In the genomic region with DNA sequence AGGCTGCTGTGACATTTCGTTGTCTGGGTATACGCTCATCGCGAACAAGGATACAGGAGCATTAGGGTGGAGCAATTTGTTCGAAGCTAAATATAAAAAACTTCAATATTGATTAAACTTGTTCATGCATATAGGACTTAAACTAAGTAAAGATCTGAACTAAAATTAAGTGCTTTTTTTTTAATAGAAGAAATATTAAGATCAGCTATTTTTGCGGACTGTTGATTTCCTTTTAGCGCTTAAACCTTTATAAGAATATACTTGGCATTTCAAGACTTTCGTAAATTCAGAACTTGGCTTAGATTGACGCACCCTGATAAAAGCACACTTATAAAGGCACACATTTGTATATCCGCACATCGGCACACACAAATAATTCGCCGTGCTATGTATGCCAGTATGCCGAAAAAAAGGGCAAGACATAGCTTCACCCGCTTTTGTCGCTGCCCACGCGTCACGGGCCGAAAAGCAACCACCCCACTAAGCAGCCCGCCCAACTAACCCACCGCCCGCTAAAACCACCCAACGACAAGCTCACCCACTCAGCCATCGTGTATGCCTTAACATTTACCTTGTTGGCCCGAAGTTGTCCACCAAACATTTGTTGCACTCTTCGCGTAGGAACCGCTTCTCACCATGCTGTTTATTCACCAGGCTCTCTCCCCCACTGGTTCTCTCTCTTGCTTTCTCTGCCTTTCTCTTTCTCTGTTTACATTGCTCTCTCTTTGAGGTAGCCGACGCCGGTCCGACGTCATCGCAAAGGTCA, we compare ENCODE assay signal across 1 fruit fly cellular context.
TF ChIP-seq lines count a peak whose summit lies in the region.

No protein-coding gene starts in this region.

TF ChIP-seq in whole organism, embryonic, 481 proteins besides CTCF, POLR2A, EP300 and RAD21 (continued from another document and continues in another):
- TF ChIP-seq CG30431 (GFP tag; optimal IDR thresholded peaks at IDR 0.05; lab: Kevin White, UChicago) (no peak), CG13775 (GFP tag; optimal IDR thresholded peaks at IDR 0.05; lab: Kevin White, UChicago) (peak; percentile 56), inv (GFP tag; IDR thresholded peaks at IDR 0.05; lab: Robert Waterston, UW; ENCODE audit: partially characterized antibody) (no peak), CG14860 (GFP tag; IDR thresholded peaks at IDR 0.05; lab: Robert Waterston, UW; ENCODE audit: partially characterized antibody) (no peak), tna (GFP tag; IDR thresholded peaks at IDR 0.05; lab: Robert Waterston, UW; ENCODE audit: partially characterized antibody) (no peak), dysf (GFP tag; IDR thresholded peaks at IDR 0.05; lab: Robert Waterston, UW) (peak; percentile 69), CG4328 (GFP tag; optimal IDR thresholded peaks at IDR 0.05; lab: Kevin White, UChicago) (peak; percentile 38), CG8089 (GFP tag; optimal IDR thresholded peaks at IDR 0.05; lab: Kevin White, UChicago) (no peak), Poxn (GFP tag; IDR thresholded peaks at IDR 0.05; lab: Robert Waterston, UW) (0 out of 2 replicates have a peak, but pooled peaks have one; percentile 41), CG43689 (GFP tag; IDR thresholded peaks at IDR 0.05; lab: Robert Waterston, UW) (no peak), sd (tag; optimal IDR thresholded peaks at IDR 0.05; lab: Kevin White, UChicago) (no peak), cas (GFP tag; IDR thresholded peaks at IDR 0.05; lab: Robert Waterston, UW) (0 out of 2 replicates have a peak, but pooled peaks have one; percentile 23), CG17829 (tag; optimal IDR thresholded peaks at IDR 0.05; lab: Kevin White, UChicago) (peak; percentile 0), lilli (GFP tag; optimal IDR thresholded peaks at IDR 0.05; lab: Kevin White, UChicago) (peak; percentile 57), vvl (GFP tag; IDR thresholded peaks at IDR 0.05; lab: Robert Waterston, UW) (peak; percentile 26; the same call in 1 of the 2 replicates), CG9727 (GFP tag; optimal IDR thresholded peaks at IDR 0.05; lab: Kevin White, UChicago) (peak; percentile 21), CG7357 (GFP tag; IDR thresholded peaks at IDR 0.05; lab: Robert Waterston, UW) (0 out of 3 replicates have a peak, but pooled peaks have one; percentile 36), org-1 (GFP tag; optimal IDR thresholded peaks at IDR 0.05; lab: Kevin White, UChicago) (peak; percentile 68), CG18619 (GFP tag; optimal IDR thresholded peaks at IDR 0.05; lab: Kevin White, UChicago) (peak; percentile 66), seq (GFP tag; IDR thresholded peaks at IDR 0.05; lab: Robert Waterston, UW) (0 out of 2 replicates have a peak, but pooled peaks have one; percentile 21), CG16815 (GFP tag; optimal IDR thresholded peaks at IDR 0.05; lab: Kevin White, UChicago) (peak; percentile 35), CG8359 (GFP tag; optimal IDR thresholded peaks at IDR 0.05; lab: Kevin White, UChicago; ENCODE audit: borderline replicate concordance) (no peak), crp (GFP tag; optimal IDR thresholded peaks at IDR 0.05; lab: Kevin White, UChicago) (no peak), exex (tag; optimal IDR thresholded peaks at IDR 0.05; lab: Kevin White, UChicago) (peak; percentile 67), fd3F (GFP tag; optimal IDR thresholded peaks at IDR 0.05; lab: Kevin White, UChicago) (peak; percentile 55), toy (GFP tag; IDR thresholded peaks at IDR 0.05; lab: Robert Waterston, UW) (no peak), Fer3 (tag; optimal IDR thresholded peaks at IDR 0.05; lab: Kevin White, UChicago) (peak; percentile 75), CG16813 (GFP tag; IDR thresholded peaks at IDR 0.05; lab: Robert Waterston, UW; ENCODE audit: partially characterized antibody) (peak; percentile 14; the same call in 1 of the 3 replicates), bowl (GFP tag; IDR thresholded peaks at IDR 0.05; lab: Robert Waterston, UW) (no peak), Dip3 (GFP tag; optimal IDR thresholded peaks at IDR 0.05; lab: Kevin White, UChicago) (no peak), vfl (GFP tag; optimal IDR thresholded peaks at IDR 0.05; lab: Kevin White, UChicago) (no peak), CG12942 (GFP tag; optimal IDR thresholded peaks at IDR 0.05; lab: Kevin White, UChicago) (peak; percentile 10), Asciz (GFP tag; optimal IDR thresholded peaks at IDR 0.05; lab: Kevin White, UChicago) (peak; percentile 1), CG17568 (GFP tag; optimal IDR thresholded peaks at IDR 0.05; lab: Kevin White, UChicago) (peak; percentile 59), CG10565 (GFP tag; optimal IDR thresholded peaks at IDR 0.05; lab: Kevin White, UChicago) (no peak), CG11456 (GFP tag; IDR thresholded peaks at IDR 0.05; lab: Robert Waterston, UW) (no peak), Mes4 (GFP tag; optimal IDR thresholded peaks at IDR 0.05; lab: Kevin White, UChicago) (no peak), Sox100B (GFP tag; optimal IDR thresholded peaks at IDR 0.05; lab: Kevin White, UChicago) (peak; percentile 40), tio (GFP tag; optimal IDR thresholded peaks at IDR 0.05; lab: Kevin White, UChicago) (peak; percentile 27), CG18011 (GFP tag; optimal IDR thresholded peaks at IDR 0.05; lab: Kevin White, UChicago) (peak; percentile 37), lmd (GFP tag; IDR thresholded peaks at IDR 0.05; lab: Robert Waterston, UW) (peak; percentile 36; the same call in 1 of the 2 replicates), Myb (GFP tag; optimal IDR thresholded peaks at IDR 0.05; lab: Kevin White, UChicago) (peak; percentile 8), bab2 (GFP tag; optimal IDR thresholded peaks at IDR 0.05; lab: Kevin White, UChicago) (peak; percentile 35), CG8290 (GFP tag; optimal IDR thresholded peaks at IDR 0.05; lab: Kevin White, UChicago) (no peak), CG8290 (tag; optimal IDR thresholded peaks at IDR 0.05; lab: Kevin White, UChicago) (peak in 1 of 2 experiments; percentile 11), CG15601 (tag; optimal IDR thresholded peaks at IDR 0.05; lab: Kevin White, UChicago) (no peak), al (GFP tag; IDR thresholded peaks at IDR 0.05; lab: Robert Waterston, UW) (0 out of 2 replicates have a peak, but pooled peaks have one; percentile 20), Sox102F (GFP tag; optimal IDR thresholded peaks at IDR 0.05; lab: Kevin White, UChicago) (peak; percentile 63), Hey (tag; optimal IDR thresholded peaks at IDR 0.05; lab: Kevin White, UChicago) (peak; percentile 9), CG34376 (GFP tag; optimal IDR thresholded peaks at IDR 0.05; lab: Kevin White, UChicago) (peak; percentile 74), CG7928 (GFP tag; optimal IDR thresholded peaks at IDR 0.05; lab: Kevin White, UChicago) (peak; percentile 35), Hr78 (GFP tag; optimal IDR thresholded peaks at IDR 0.05; lab: Kevin White, UChicago) (peak in 1 of 2 experiments; percentile 88), CG2875 (GFP tag; optimal IDR thresholded peaks at IDR 0.05; lab: Kevin White, UChicago) (no peak), B-H2 (GFP tag; optimal IDR thresholded peaks at IDR 0.05; lab: Kevin White, UChicago) (peak; percentile 68), CG14050 (GFP tag; IDR thresholded peaks at IDR 0.05; lab: Robert Waterston, UW) (peak; percentile 12; the same call in 1 of the 3 replicates), CG11696 (GFP tag; IDR thresholded peaks at IDR 0.05; lab: Robert Waterston, UW) (peak; percentile 13; the same call in 1 of the 2 replicates), CoRest (tag; optimal IDR thresholded peaks at IDR 0.05; lab: Kevin White, UChicago) (peak; percentile 49), grau (tag; optimal IDR thresholded peaks at IDR 0.05; lab: Kevin White, UChicago) (peak; percentile 80), ind (GFP tag; optimal IDR thresholded peaks at IDR 0.05; lab: Kevin White, UChicago) (peak; percentile 43), CG14441 (GFP tag; IDR thresholded peaks at IDR 0.05; lab: Robert Waterston, UW) (no peak), Bdp1 (GFP tag; optimal IDR thresholded peaks at IDR 0.05; lab: Kevin White, UChicago) (peak; percentile 10), tx (GFP tag; optimal IDR thresholded peaks at IDR 0.05; lab: Kevin White, UChicago) (peak; percentile 23), sens-2 (GFP tag; IDR thresholded peaks at IDR 0.05; lab: Robert Waterston, UW) (no peak), gcm (GFP tag; optimal IDR thresholded peaks at IDR 0.05; lab: Kevin White, UChicago) (peak; percentile 1), CG12155 (GFP tag; optimal IDR thresholded peaks at IDR 0.05; lab: Kevin White, UChicago) (peak; percentile 46), amos (GFP tag; IDR thresholded peaks at IDR 0.05; lab: Robert Waterston, UW; ENCODE audit: partially characterized antibody) (no peak), sim (GFP tag; IDR thresholded peaks at IDR 0.05; lab: Robert Waterston, UW) (no peak), mld (GFP tag; IDR thresholded peaks at IDR 0.05; lab: Robert Waterston, UW; ENCODE audit: partially characterized antibody) (0 out of 3 replicates have a peak, but pooled peaks have one; percentile 26), CG3726 (GFP tag; IDR thresholded peaks at IDR 0.05; lab: Robert Waterston, UW) (0 out of 3 replicates have a peak, but pooled peaks have one; percentile 18), klu (GFP tag; IDR thresholded peaks at IDR 0.05; lab: Robert Waterston, UW) (0 out of 2 replicates have a peak, but pooled peaks have one; percentile 27), ken (GFP tag; IDR thresholded peaks at IDR 0.05; lab: Robert Waterston, UW) (0 out of 3 replicates have a peak, but pooled peaks have one; percentile 29), Scr (GFP tag; IDR thresholded peaks at IDR 0.05; lab: Robert Waterston, UW; ENCODE audit: partially characterized antibody) (no peak), Oli (tag; optimal IDR thresholded peaks at IDR 0.05; lab: Kevin White, UChicago) (peak; percentile 68), CG12299 (tag; optimal IDR thresholded peaks at IDR 0.05; lab: Kevin White, UChicago) (peak; percentile 47), CG33213 (GFP tag; optimal IDR thresholded peaks at IDR 0.05; lab: Kevin White, UChicago) (no peak), H2.0 (GFP tag; IDR thresholded peaks at IDR 0.05; lab: Robert Waterston, UW) (no peak), caup (GFP tag; optimal IDR thresholded peaks at IDR 0.05; lab: Kevin White, UChicago; ENCODE audit: severe bottlenecking) (peak; percentile 63), Hmx (GFP tag; optimal IDR thresholded peaks at IDR 0.05; lab: Kevin White, UChicago) (no peak), CG2120 (GFP tag; optimal IDR thresholded peaks at IDR 0.05; lab: Kevin White, UChicago) (peak; percentile 87), CG10209 (GFP tag; optimal IDR thresholded peaks at IDR 0.05; lab: Kevin White, UChicago) (peak; percentile 68), trem (tag; optimal IDR thresholded peaks at IDR 0.05; lab: Kevin White, UChicago) (no peak), Hand (GFP tag; optimal IDR thresholded peaks at IDR 0.05; lab: Kevin White, UChicago) (peak; percentile 90), Hr3 (GFP tag; optimal IDR thresholded peaks at IDR 0.05; lab: Kevin White, UChicago) (peak; percentile 34), CG31365 (tag; optimal IDR thresholded peaks at IDR 0.05; lab: Kevin White, UChicago) (peak; percentile 32), sob (GFP tag; IDR thresholded peaks at IDR 0.05; lab: Robert Waterston, UW) (0 out of 2 replicates have a peak, but pooled peaks have one; percentile 37), pzg (GFP tag; optimal IDR thresholded peaks at IDR 0.05; lab: Kevin White, UChicago) (peak; percentile 3), Side (GFP tag; optimal IDR thresholded peaks at IDR 0.05; lab: Kevin White, UChicago) (peak; percentile 28), CG5953 (GFP tag; IDR thresholded peaks at IDR 0.05; lab: Robert Waterston, UW) (peak; percentile 12; the same call in 1 of the 2 replicates), CG8924 (tag; optimal IDR thresholded peaks at IDR 0.05; lab: Kevin White, UChicago) (peak; percentile 67), E2f2 (GFP tag; IDR thresholded peaks at IDR 0.05; lab: Robert Waterston, UW) (peak; percentile 34; the same call in 1 of the 2 replicates), CG2678 (tag; optimal IDR thresholded peaks at IDR 0.05; lab: Kevin White, UChicago) (peak; percentile 91), Ets65A (GFP tag; lab: Kevin White, UChicago) (peak; percentile 5), Jarid2 (GFP tag; optimal IDR thresholded peaks at IDR 0.05; lab: Kevin White, UChicago) (peak; percentile 21), CG6813 (GFP tag; optimal IDR thresholded peaks at IDR 0.05; lab: Kevin White, UChicago) (peak; percentile 56), CG9932 (GFP tag; IDR thresholded peaks at IDR 0.05; lab: Robert Waterston, UW) (peak; percentile 62), slbo (GFP tag; IDR thresholded peaks at IDR 0.05; lab: Robert Waterston, UW) (peak; percentile 34), dmrt99B (tag; optimal IDR thresholded peaks at IDR 0.05; lab: Kevin White, UChicago) (peak; percentile 64), CG12071 (GFP tag; optimal IDR thresholded peaks at IDR 0.05; lab: Kevin White, UChicago) (peak; percentile 29), CG10274 (GFP tag; optimal IDR thresholded peaks at IDR 0.05; lab: Kevin White, UChicago) (peak; percentile 34), CG6765 (GFP tag; optimal IDR thresholded peaks at IDR 0.05; lab: Kevin White, UChicago) (peak; percentile 76), CG7786 (GFP tag; optimal IDR thresholded peaks at IDR 0.05; lab: Kevin White, UChicago) (peak; percentile 53), CG7839 (tag; optimal IDR thresholded peaks at IDR 0.05; lab: Kevin White, UChicago) (peak; percentile 50), h (optimal IDR thresholded peaks at IDR 0.05; lab: Kevin White, UChicago) (no peak), CG5245 (GFP tag; optimal IDR thresholded peaks at IDR 0.05; lab: Kevin White, UChicago) (no peak), Tbp (GFP tag; optimal IDR thresholded peaks at IDR 0.05; lab: Kevin White, UChicago) (no peak), CG1603 (tag; optimal IDR thresholded peaks at IDR 0.05; lab: Kevin White, UChicago) (no peak), CG10979 (tag; optimal IDR thresholded peaks at IDR 0.05; lab: Kevin White, UChicago) (peak; percentile 2), CG12659 (GFP tag; optimal IDR thresholded peaks at IDR 0.05; lab: Kevin White, UChicago) (peak; percentile 62), CG10543 (GFP tag; optimal IDR thresholded peaks at IDR 0.05; lab: Kevin White, UChicago) (peak; percentile 81), Hsf (GFP tag; optimal IDR thresholded peaks at IDR 0.05; lab: Kevin White, UChicago) (peak; percentile 62), Xrp1 (GFP tag; IDR thresholded peaks at IDR 0.05; lab: Robert Waterston, UW) (peak; percentile 17; the same call in 1 of the 2 replicates), CG9437 (GFP tag; optimal IDR thresholded peaks at IDR 0.05; lab: Kevin White, UChicago) (peak; percentile 2), row (GFP tag; IDR thresholded peaks at IDR 0.05; lab: Robert Waterston, UW) (peak; percentile 59), unpg (GFP tag; optimal IDR thresholded peaks at IDR 0.05; lab: Kevin White, UChicago) (peak; percentile 68), az2 (GFP tag; optimal IDR thresholded peaks at IDR 0.05; lab: Kevin White, UChicago) (peak; percentile 29), CG3281 (GFP tag; optimal IDR thresholded peaks at IDR 0.05; lab: Kevin White, UChicago) (peak; percentile 91), CG18599 (GFP tag; optimal IDR thresholded peaks at IDR 0.05; lab: Kevin White, UChicago) (peak; percentile 95)
